Worm (Caenorhabditis elegans): Measurements from ENCODE around the gene crld-1.

- TF ChIP-seq sma-9 (GFP tag; optimal IDR thresholded peaks at IDR 0.05) (no peak), sma-9 (tag; optimal IDR thresholded peaks at IDR 0.05) (no peak), aly-2 (tag; optimal IDR thresholded peaks at IDR 0.05) (no peak), unc-62 (GFP tag; optimal IDR thresholded peaks at IDR 0.05) (no peak), nhr-12 (tag; optimal IDR thresholded peaks at IDR 0.05) (no peak), ceh-82 (tag; optimal IDR thresholded peaks at IDR 0.05) (no peak), sma-3 (GFP tag; optimal IDR thresholded peaks at IDR 0.05) (no peak), fos-1 (tag; optimal IDR thresholded peaks at IDR 0.05) (no peak), alr-1 (tag; optimal IDR thresholded peaks at IDR 0.05) (no peak), skn-1 (tag; optimal IDR thresholded peaks at IDR 0.05) (no peak), zag-1 (tag; optimal IDR thresholded peaks at IDR 0.05) (no peak), unc-39 (tag; optimal IDR thresholded peaks at IDR 0.05) (no peak), ceh-16 (tag; optimal IDR thresholded peaks at IDR 0.05) (no peak), nhr-25 (tag; optimal IDR thresholded peaks at IDR 0.05) (no peak)
These were observed 34.7 kb upstream of the crld-1 start, which contains the start of gene F58D2.4 for ce11 chrIV:13188959-13189358.
